Worm (Caenorhabditis elegans) whole organism, L2 larva: ENCODE data around the gene T25B6.4.

ENCODE experiments used
- R02D3.7 ChIP-seq: fragments of 150-350 bp; optimal IDR thresholded peaks from 2 replicates; lab custom pipeline; 2014; ENCODE audit warnings: missing biosample characterization, missing genetic modification characterization
- ZK546.5 ChIP-seq: sonication (generic microtip); optimal IDR thresholded peaks from 2 replicates; lab custom pipeline; 2017; ENCODE audit warnings: missing biosample characterization, missing genetic modification characterization
- aly-2 ChIP-seq: fragments of 150-350 bp; optimal IDR thresholded peaks from 2 replicates; lab custom pipeline; 2014; ENCODE audit warnings: missing biosample characterization, missing genetic modification characterization
- blmp-1 ChIP-seq: sonication (generic microtip); optimal IDR thresholded peaks from 2 replicates; lab custom pipeline; 2017; ENCODE audit warnings: missing genetic modification characterization, mild to moderate bottlenecking, missing compliant biosample characterization, antibody characterized with exemption, moderate library complexity; ENCODE audit not compliant: insufficient read depth
- crh-2 ChIP-seq: sonication (generic microtip); optimal IDR thresholded peaks from 2 replicates; lab custom pipeline; 2017; ENCODE audit warnings: missing biosample characterization, missing genetic modification characterization
- fos-1 ChIP-seq: fragments of 150-350 bp; optimal IDR thresholded peaks from 2 replicates; lab custom pipeline; 2014; ENCODE audit warnings: missing biosample characterization, missing genetic modification characterization
- lin-11 ChIP-seq: fragments of 150-350 bp; sonication (generic microtip); optimal IDR thresholded peaks from 2 replicates; lab custom pipeline; 2014; ENCODE audit warnings: missing biosample characterization, missing genetic modification characterization, inconsistent platforms, mixed read lengths
- lsy-2 ChIP-seq, 2 experiments: fragments of 150-350 bp in 1 of 2; sonication (generic microtip) in 1 of 2; optimal IDR thresholded peaks; 2 replicates each; lab custom pipeline; 2014 to 2017; ENCODE audit warnings: missing biosample characterization in 2 of 2, missing genetic modification characterization in 2 of 2
- mab-5 ChIP-seq: fragments of 150-350 bp; optimal IDR thresholded peaks from 2 replicates; lab custom pipeline; 2014; ENCODE audit warnings: missing biosample characterization, missing genetic modification characterization
- mdl-1 ChIP-seq, 2 experiments: fragments of 150-350 bp in 1 of 2; sonication (generic microtip) in 1 of 2; optimal IDR thresholded peaks; 2 replicates each; lab custom pipeline; 2017; ENCODE audit warnings: missing biosample characterization in 2 of 2, missing genetic modification characterization in 2 of 2
- nhr-237 ChIP-seq: fragments of 150-350 bp; optimal IDR thresholded peaks from 2 replicates; lab custom pipeline; 2014; ENCODE audit warnings: missing biosample characterization, missing genetic modification characterization
- nhr-25 ChIP-seq: fragments of 150-350 bp; sonication (generic microtip); optimal IDR thresholded peaks from 3 replicates; lab custom pipeline; 2014; ENCODE audit warnings: missing biosample characterization, missing genetic modification characterization
- unc-62 ChIP-seq: fragments of 150-350 bp; optimal IDR thresholded peaks from 2 replicates; lab custom pipeline; 2014; ENCODE audit warnings: missing biosample characterization, missing genetic modification reagents, missing genetic modification characterization
- ztf-11 ChIP-seq: sonication (generic microtip); optimal IDR thresholded peaks from 2 replicates; lab custom pipeline; 2017; ENCODE audit warnings: missing biosample characterization, missing genetic modification characterization

DNA sequence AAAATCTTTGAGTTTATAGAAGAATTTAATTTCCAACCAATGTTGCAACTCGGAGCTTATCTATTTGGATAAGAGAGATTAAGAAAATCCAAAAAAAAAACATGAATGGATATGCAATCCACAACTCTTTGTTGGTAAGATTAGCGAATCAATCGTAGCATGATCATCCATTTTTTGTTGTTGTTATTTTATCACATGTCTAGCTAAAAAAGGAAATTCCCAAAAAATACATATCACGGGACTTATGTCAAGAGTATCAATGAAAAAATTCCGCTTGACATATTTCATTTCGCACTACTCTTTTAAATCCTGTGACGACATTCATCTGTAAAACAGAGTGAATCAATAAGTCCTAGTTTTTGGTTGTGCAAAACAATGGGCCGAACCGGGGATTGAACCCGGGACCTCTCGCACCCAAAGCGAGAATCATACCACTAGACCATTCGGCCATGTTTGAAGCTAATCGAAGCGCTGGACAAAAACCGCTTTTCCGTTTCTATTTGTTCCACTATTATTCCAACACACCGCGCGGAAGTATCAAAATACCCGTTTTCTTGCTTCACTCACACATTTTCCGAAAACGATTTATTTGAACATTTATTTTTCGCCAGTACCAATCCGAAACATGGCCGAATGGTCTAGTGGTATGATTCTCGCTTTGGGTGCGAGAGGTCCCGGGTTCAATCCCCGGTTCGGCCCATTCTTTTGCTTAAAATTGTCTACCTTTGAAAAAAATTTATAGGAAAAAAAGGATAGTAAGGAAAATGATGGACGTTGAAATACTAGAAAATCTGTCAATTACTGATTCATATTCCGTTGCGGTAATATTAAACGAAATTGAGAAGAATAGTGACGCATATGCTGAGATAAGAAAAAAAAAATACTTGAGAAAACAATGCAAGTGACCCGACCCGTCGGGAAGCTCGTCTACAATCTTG lies 46.1 kb upstream of the T25B6.4 start:
- TF ChIP-seq nhr-25 (peak; percentile 29), mdl-1 (tag; optimal IDR thresholded peaks at IDR 0.05; lab: Kevin White, UChicago) (no peak), fos-1 (tag; lab: Kevin White, UChicago) (peak; percentile 36), lin-11 (no peak), blmp-1 (tag; lab: Kevin White, UChicago) (no peak), lsy-2 (tag; optimal IDR thresholded peaks at IDR 0.05; lab: Kevin White, UChicago) (no peak), R02D3.7 (tag; lab: Kevin White, UChicago) (no peak), aly-2 (tag; lab: Kevin White, UChicago) (no peak), ztf-11 (tag; lab: Kevin White, UChicago) (no peak), unc-62 (GFP tag; lab: Kevin White, UChicago) (no peak), mab-5 (tag; lab: Kevin White, UChicago) (no peak), crh-2 (tag; lab: Kevin White, UChicago) (no peak), nhr-237 (tag; lab: Kevin White, UChicago) (no peak), ZK546.5 (no peak)
